Fruit fly (Drosophila melanogaster) whole organism, embryonic: ENCODE results near the gene CG18596.
A peak's percentile ranks its signal among the peaks of the same experiment; 100 is the strongest.

Experiments
- Awh ChIP-seq: fragments of 200-800 bp; sonication (Bioruptor generic); IDR thresholded peaks from 2 replicates; pipeline ENCODE4, ENCODE4 v1.3.6; 2022; ENCODE audit warnings: missing biosample characterization, missing genetic modification characterization
- CG10462 ChIP-seq: fragments of 200-800 bp; sonication (Bioruptor generic); optimal IDR thresholded peaks from 2 replicates; lab custom pipeline; 2016; ENCODE audit warnings: missing biosample characterization, missing genetic modification characterization
- CG10959 ChIP-seq: fragments of 200-800 bp; sonication (Bioruptor generic); IDR thresholded peaks from 2 replicates; pipeline ENCODE4 v1.3.6; 2022; ENCODE audit warnings: missing biosample characterization, missing genetic modification characterization
- CG12659 ChIP-seq: fragments of 200-800 bp; sonication (Bioruptor generic); optimal IDR thresholded peaks from 3 replicates; lab custom pipeline; 2017; ENCODE audit warnings: mild to moderate bottlenecking, missing biosample characterization, missing genetic modification reagents, missing genetic modification characterization
- CG12769 ChIP-seq: fragments of 200-800 bp; sonication (Bioruptor generic); optimal IDR thresholded peaks from 2 replicates; lab custom pipeline; 2019; ENCODE audit warnings: missing biosample characterization, mild to moderate bottlenecking, missing genetic modification characterization, moderate library complexity
- CG13894 ChIP-seq: fragments of 200-800 bp; sonication (Bioruptor generic); optimal IDR thresholded peaks from 3 replicates; lab custom pipeline; 2018; ENCODE audit warnings: missing biosample characterization, mild to moderate bottlenecking, missing genetic modification characterization, moderate library complexity
- CG15479 ChIP-seq: fragments of 200-800 bp; sonication (Bioruptor generic); optimal IDR thresholded peaks from 3 replicates; lab custom pipeline; 2019; ENCODE audit warnings: missing biosample characterization, mild to moderate bottlenecking, missing genetic modification characterization, moderate library complexity
- CG2678 ChIP-seq: fragments of 200-800 bp; sonication (Bioruptor generic); optimal IDR thresholded peaks from 3 replicates; lab custom pipeline; 2019; ENCODE audit warnings: missing biosample characterization, mild to moderate bottlenecking, missing genetic modification characterization, moderate library complexity
- CG32767 ChIP-seq: fragments of 200-800 bp; sonication (Bioruptor generic); IDR thresholded peaks from 2 replicates; pipeline ENCODE4 v1.3.6; 2022; ENCODE audit warnings: missing biosample characterization, missing genetic modification characterization
- CG3726 ChIP-seq: fragments of 200-800 bp; sonication (Bioruptor generic); IDR thresholded peaks from 3 replicates; pipeline ENCODE4, ENCODE4 v1.3.6; 2022; ENCODE audit warnings: missing biosample characterization, missing genetic modification characterization
- CG4424 ChIP-seq: fragments of 200-800 bp; sonication (Bioruptor generic); optimal IDR thresholded peaks from 3 replicates; lab custom pipeline; 2016; ENCODE audit warnings: missing biosample characterization, missing genetic modification characterization
- CG6654 ChIP-seq: fragments of 200-800 bp; sonication (Bioruptor generic); optimal IDR thresholded peaks from 2 replicates; lab custom pipeline; 2017; ENCODE audit warnings: missing biosample characterization, mild to moderate bottlenecking, missing genetic modification characterization
- CG6791 ChIP-seq: fragments of 200-800 bp; sonication (Bioruptor generic); IDR thresholded peaks from 3 replicates; pipeline ENCODE4 v1.3.6; 2022; ENCODE audit warnings: missing biosample characterization, missing genetic modification characterization; ENCODE audit not compliant: partially characterized antibody
- CoRest ChIP-seq: fragments of 200-800 bp; sonication (Bioruptor generic); optimal IDR thresholded peaks from 3 replicates; lab custom pipeline; 2018; ENCODE audit warnings: missing biosample characterization, mild to moderate bottlenecking, missing genetic modification characterization, moderate library complexity
- Doc2 ChIP-seq: fragments of 200-800 bp; sonication (Bioruptor generic); IDR thresholded peaks from 2 replicates; pipeline ENCODE4 v1.3.6; 2022; ENCODE audit warnings: missing biosample characterization, missing genetic modification characterization
- Elba2 ChIP-seq: fragments of 200-800 bp; sonication (Bioruptor generic); optimal IDR thresholded peaks from 3 replicates; lab custom pipeline; 2016; ENCODE audit warnings: missing biosample characterization, missing genetic modification characterization
- Ets65A ChIP-seq: fragments of 200-800 bp; sonication (Bioruptor generic); peaks from one replicate; lab custom pipeline; 2016; ENCODE audit warnings: missing biosample characterization, missing genetic modification characterization
- H2.0 ChIP-seq: fragments of 200-800 bp; sonication (Bioruptor generic); IDR thresholded peaks from 2 replicates; pipeline ENCODE4 v1.3.6; 2022; ENCODE audit warnings: missing biosample characterization, missing genetic modification characterization
- HmgD ChIP-seq: fragments of 200-800 bp; sonication (Bioruptor generic); optimal IDR thresholded peaks from 3 replicates; lab custom pipeline; 2016; ENCODE audit warnings: missing biosample characterization, missing genetic modification characterization
- Hmr ChIP-seq: fragments of 200-800 bp; sonication (Bioruptor generic); optimal IDR thresholded peaks from 3 replicates; lab custom pipeline; 2017; ENCODE audit warnings: mild to moderate bottlenecking, missing biosample characterization, missing genetic modification reagents, missing genetic modification characterization
- Nf-YA ChIP-seq: fragments of 200-800 bp; sonication (Bioruptor generic); IDR thresholded peaks from 2 replicates; pipeline ENCODE4 v1.3.6; 2022; ENCODE audit warnings: missing biosample characterization, missing genetic modification characterization
- Oaz ChIP-seq: fragments of 200-800 bp; sonication (Bioruptor generic); IDR thresholded peaks from 2 replicates; pipeline ENCODE4 v1.3.6; 2022; ENCODE audit warnings: missing biosample characterization, missing genetic modification characterization
- Pdp1 ChIP-seq, 2 experiments: fragments of 200-800 bp; sonication (Bioruptor generic); optimal IDR thresholded peaks; 3 replicates each; lab custom pipeline; 2016; ENCODE audit warnings: missing biosample characterization in 2 of 2, missing genetic modification characterization in 2 of 2, mild to moderate bottlenecking in 1 of 2, moderate library complexity in 1 of 2
- Rfx ChIP-seq: fragments of 200-800 bp; sonication (Bioruptor generic); IDR thresholded peaks from 2 replicates; pipeline ENCODE4 v1.3.6; 2022; ENCODE audit warnings: missing biosample characterization, missing genetic modification characterization
- Sox102F ChIP-seq: fragments of 200-800 bp; sonication (Bioruptor generic); optimal IDR thresholded peaks from 2 replicates; lab custom pipeline; 2018; ENCODE audit warnings: missing biosample characterization, mild to moderate bottlenecking, missing genetic modification characterization, moderate library complexity
- Vsx1 ChIP-seq: fragments of 200-800 bp; sonication (Bioruptor generic); optimal IDR thresholded peaks from 2 replicates; lab custom pipeline; 2017; ENCODE audit warnings: missing biosample characterization, mild to moderate bottlenecking, missing genetic modification characterization, missing genetic modification reagents
- abd-A ChIP-seq: fragments of 200-800 bp; sonication (Bioruptor generic); optimal IDR thresholded peaks from 3 replicates; lab custom pipeline; 2019; ENCODE audit warnings: missing biosample characterization, mild to moderate bottlenecking, missing genetic modification characterization, moderate library complexity
- cad ChIP-seq: fragments of >200 bp; optimal IDR thresholded peaks from 2 replicates; lab custom pipeline; 2017; ENCODE audit warnings: missing biosample characterization, missing genetic modification characterization
- caup ChIP-seq: fragments of 200-800 bp; sonication (Bioruptor generic); optimal IDR thresholded peaks from 3 replicates; lab custom pipeline; 2017; ENCODE audit warnings: missing biosample characterization, mild to moderate bottlenecking, missing genetic modification characterization, moderate library complexity; ENCODE audit not compliant: severe bottlenecking
- chinmo ChIP-seq: fragments of 200-800 bp; sonication (Bioruptor generic); IDR thresholded peaks from 4 replicates; pipeline ENCODE4 v1.3.6; 2022; ENCODE audit warnings: missing biosample characterization, missing genetic modification characterization; ENCODE audit not compliant: partially characterized antibody
- chn ChIP-seq: fragments of 200-800 bp; sonication (Bioruptor generic); optimal IDR thresholded peaks from 2 replicates; lab custom pipeline; 2016; ENCODE audit warnings: missing biosample characterization, missing genetic modification characterization
- crc ChIP-seq: fragments of 200-800 bp; sonication (Bioruptor generic); optimal IDR thresholded peaks from 2 replicates; lab custom pipeline; 2016; ENCODE audit warnings: missing biosample characterization, missing genetic modification characterization
- dmrt99B ChIP-seq: fragments of 200-800 bp; sonication (Bioruptor generic); optimal IDR thresholded peaks from 2 replicates; lab custom pipeline; 2018; ENCODE audit warnings: missing biosample characterization, mild to moderate bottlenecking, missing genetic modification characterization, moderate library complexity
- gem ChIP-seq: fragments of 200-800 bp; sonication (Bioruptor generic); optimal IDR thresholded peaks from 2 replicates; lab custom pipeline; 2019; ENCODE audit warnings: missing biosample characterization, mild to moderate bottlenecking, missing genetic modification characterization, moderate library complexity
- grau ChIP-seq: fragments of 200-800 bp; optimal IDR thresholded peaks from 3 replicates; lab custom pipeline; 2019; ENCODE audit warnings: missing biosample characterization, mild to moderate bottlenecking, missing genetic modification characterization, moderate library complexity
- lola ChIP-seq, 3 experiments: fragments of >200 bp in 2 of 3; fragments of 200-800 bp in 1 of 3; sonication (Bioruptor generic) in 1 of 3; optimal IDR thresholded peaks; 2 replicates each; lab custom pipeline; 2017 to 2019; ENCODE audit warnings: missing biosample characterization in 3 of 3, missing genetic modification characterization in 3 of 3, mild to moderate bottlenecking in 1 of 3, moderate library complexity in 1 of 3
- mam ChIP-seq: fragments of 200-800 bp; sonication (Bioruptor generic); optimal IDR thresholded peaks from 3 replicates; lab custom pipeline; 2016; ENCODE audit warnings: missing biosample characterization, missing genetic modification characterization
- oc ChIP-seq: fragments of 200-800 bp; sonication (Bioruptor generic); optimal IDR thresholded peaks from 2 replicates; lab custom pipeline; 2018; ENCODE audit warnings: missing biosample characterization, mild to moderate bottlenecking, missing genetic modification characterization, moderate library complexity
- prd ChIP-seq, 3 experiments: fragments of >200 bp in 2 of 3; fragments of 200-800 bp in 1 of 3; sonication (Bioruptor generic) in 1 of 3; optimal IDR thresholded peaks in 2 of 3; IDR thresholded peaks in 1 of 3; 2 replicates in 2 of 3; 3 replicates in 1 of 3; pipeline versions ENCODE4 v1.3.6 to Lab custom; 2017 to 2022; ENCODE audit warnings: missing biosample characterization in 1 of 3, missing genetic modification characterization in 1 of 3
- sd ChIP-seq: fragments of 200-800 bp; sonication (Bioruptor generic); optimal IDR thresholded peaks from 3 replicates; lab custom pipeline; 2018; ENCODE audit warnings: missing biosample characterization, mild to moderate bottlenecking, missing genetic modification characterization, moderate library complexity
- tap ChIP-seq: fragments of 200-800 bp; optimal IDR thresholded peaks from 3 replicates; lab custom pipeline; 2019; ENCODE audit warnings: missing biosample characterization, mild to moderate bottlenecking, missing genetic modification characterization, moderate library complexity
- tna ChIP-seq: fragments of 200-800 bp; sonication (Bioruptor generic); IDR thresholded peaks from 2 replicates; pipeline ENCODE4 v1.3.6; 2022; ENCODE audit warnings: missing biosample characterization, missing genetic modification characterization; ENCODE audit not compliant: partially characterized antibody
- unpg ChIP-seq: fragments of 200-800 bp; sonication (Bioruptor generic); optimal IDR thresholded peaks from 3 replicates; lab custom pipeline; 2018; ENCODE audit warnings: missing biosample characterization, mild to moderate bottlenecking, missing genetic modification characterization, moderate library complexity
- vvl ChIP-seq: fragments of 200-800 bp; sonication (Bioruptor generic); IDR thresholded peaks from 2 replicates; pipeline ENCODE4 v1.3.6; 2022; ENCODE audit warnings: missing biosample characterization, missing genetic modification characterization

The CG18596 gene

DNA sequence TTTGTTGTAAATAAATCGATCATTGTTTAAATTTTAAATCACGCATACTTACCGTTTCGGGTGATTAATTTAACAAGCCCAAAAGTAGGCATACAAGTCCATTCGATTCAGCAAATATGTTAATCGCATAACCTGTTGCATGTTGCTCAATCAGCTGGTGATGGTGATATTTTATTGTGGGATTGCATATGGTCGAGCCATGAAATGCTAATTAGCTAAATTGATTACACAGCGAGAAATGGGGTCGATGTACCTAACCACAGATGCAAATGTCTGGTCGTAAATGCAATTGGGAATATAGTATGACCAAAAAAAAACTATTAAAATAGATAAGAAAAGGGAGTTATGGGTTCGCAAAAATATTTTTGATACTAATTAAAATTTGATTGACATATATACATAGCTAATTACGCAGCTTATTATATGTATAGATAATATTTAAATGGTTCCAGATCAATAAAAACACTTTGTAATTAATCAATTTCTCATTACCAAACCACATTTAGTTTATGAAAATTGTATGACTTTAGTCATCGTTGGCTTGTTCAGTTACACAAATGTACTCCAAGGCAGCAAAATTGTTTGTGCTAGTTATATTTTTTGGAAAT is 45.1 kb upstream of the CG18596 start, which contains the start of gene CG33721:
Gene CG33721, plus strand, starts transcription at position 558 of the 608 bp plus-strand sequence.
- TF ChIP-seq sd (tag; lab: Kevin White, UChicago): peak; percentile 20
- TF ChIP-seq CG3726 (GFP tag; lab: Robert Waterston, UW): no peak
- TF ChIP-seq oc (tag; lab: Kevin White, UChicago): peak; percentile 18
- TF ChIP-seq Doc2 (GFP tag; lab: Robert Waterston, UW): no peak
- TF ChIP-seq Nf-YA: no peak
- TF ChIP-seq Vsx1 (GFP tag; lab: Kevin White, UChicago): peak; percentile 66
- no peak for TF ChIP-seq lola (GFP tag; optimal IDR thresholded peaks at IDR 0.05; lab: Kevin White, UChicago)
- TF ChIP-seq abd-A (tag; lab: Kevin White, UChicago): peak; percentile 72
- peak; percentile 72; the same call in 1 of the 2 replicates for TF ChIP-seq Awh (GFP tag; lab: Robert Waterston, UW)
- TF ChIP-seq vvl: peak; percentile 83
- TF ChIP-seq Ets65A (GFP tag; lab: Kevin White, UChicago): peak; percentile 78
- no peak for TF ChIP-seq CG6791 (GFP tag; lab: Robert Waterston, UW)
- no peak for TF ChIP-seq crc
- TF ChIP-seq, all 482 proteins: peak for 7

DNA sequence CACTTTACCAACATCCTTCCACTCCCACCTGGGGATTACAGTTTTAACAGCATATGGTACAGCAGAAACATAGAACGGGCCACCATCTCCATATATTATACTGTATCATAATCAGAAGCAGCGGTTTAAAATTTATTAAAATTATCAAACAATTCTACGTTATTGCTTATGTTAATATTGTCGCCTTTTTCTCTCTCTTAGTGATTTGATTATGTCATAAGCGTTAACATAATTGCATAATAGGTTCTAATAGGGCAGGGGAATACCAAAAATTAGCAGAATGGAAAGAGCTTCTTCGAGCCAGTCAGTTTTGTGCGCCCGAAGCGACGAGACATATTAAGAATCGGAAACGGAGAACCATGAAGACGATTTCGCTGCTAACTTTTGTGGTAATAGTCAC is 44.0 kb upstream of the CG18596 start, which contains the start of gene CG13862:
Gene CG13862, plus strand, starts transcription at position 301 of the 400 bp plus-strand sequence.
- TF ChIP-seq tap (tag; lab: Kevin White, UChicago) (no peak), tna (GFP tag; lab: Robert Waterston, UW) (no peak), CG4424 (GFP tag; lab: Kevin White, UChicago) (no peak), CG12659 (GFP tag; lab: Kevin White, UChicago) (no peak), CG10959 (GFP tag; lab: Robert Waterston, UW) (no peak), CG12769 (tag; lab: Kevin White, UChicago) (peak; percentile 13), chinmo (0 out of 4 replicates have a peak, but pooled peaks have one; percentile 44), Pdp1 (GFP tag; optimal IDR thresholded peaks at IDR 0.05; lab: Kevin White, UChicago) (peak in 1 of 2 experiments; percentile 55), HmgD (GFP tag; lab: Kevin White, UChicago) (no peak), CG6654 (GFP tag; lab: Kevin White, UChicago) (peak; percentile 16), CG13894 (tag; lab: Kevin White, UChicago) (peak; percentile 70)

DNA sequence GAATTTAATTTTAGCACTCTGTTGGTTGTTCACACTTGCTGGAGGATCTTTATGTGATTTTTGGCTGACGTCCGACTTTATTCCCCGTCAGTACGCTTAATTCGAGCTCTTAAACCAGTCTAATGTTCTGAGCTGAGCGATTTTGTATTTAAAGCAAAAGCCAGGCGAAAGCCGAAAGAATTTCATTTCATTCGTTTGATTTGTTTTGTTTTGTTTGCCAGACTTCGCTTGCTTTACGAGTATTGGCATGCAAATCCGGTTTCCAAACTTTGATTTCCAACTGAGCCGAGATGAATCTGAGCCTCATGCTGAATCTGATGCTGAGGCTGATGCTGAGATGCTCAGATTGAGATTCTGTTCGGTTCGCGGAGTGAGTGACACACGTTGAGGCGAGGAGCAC is 41.7 kb upstream of the CG18596 start, which contains the start of gene CG5391:
Gene CG5391, minus strand, starts transcription at position 101 of the 400 bp plus-strand sequence.
- TF ChIP-seq CG10462 (no peak), grau (tag; lab: Kevin White, UChicago) (no peak), H2.0 (no peak), unpg (GFP tag; lab: Kevin White, UChicago) (no peak), cad (no peak), CG15479 (no peak), CG32767 (GFP tag; lab: Robert Waterston, UW) (no peak), caup (GFP tag; lab: Kevin White, UChicago) (no peak)

DNA sequence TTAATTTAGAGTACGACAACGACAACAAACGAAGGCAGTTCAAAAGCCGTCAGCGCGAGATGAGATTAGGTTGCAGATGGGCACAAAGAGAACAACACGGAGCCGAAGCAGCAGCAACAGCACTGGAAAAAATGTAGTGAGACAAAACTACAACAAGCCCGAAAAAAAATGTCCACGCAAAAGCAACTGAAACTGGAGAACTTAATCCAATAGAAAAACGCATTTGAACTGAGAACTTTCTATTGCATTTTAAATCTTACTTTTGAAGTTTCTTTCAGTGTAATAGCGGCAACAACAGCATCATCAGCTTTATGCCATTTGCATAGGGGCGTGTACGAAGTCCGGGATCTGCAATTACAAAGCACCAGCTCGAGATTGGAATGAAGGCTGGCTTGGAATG is 36.2 kb upstream of the CG18596 start:
- 0 out of 2 replicates have a peak, but pooled peaks have one; percentile 15 for TF ChIP-seq Rfx (GFP tag; lab: Robert Waterston, UW)
- TF ChIP-seq chn (GFP tag; lab: Kevin White, UChicago): no peak
- peak; percentile 24 for TF ChIP-seq Hmr
- no peak for TF ChIP-seq Vsx1 (GFP tag; lab: Kevin White, UChicago)
- peak; percentile 6 for TF ChIP-seq mam (GFP tag; lab: Kevin White, UChicago)
- peak; percentile 41 for TF ChIP-seq gem
- no peak for TF ChIP-seq Elba2 (GFP tag; lab: Kevin White, UChicago)
- TF ChIP-seq CG2678 (tag; lab: Kevin White, UChicago): peak; percentile 29
- TF ChIP-seq dmrt99B: peak; percentile 50
- TF ChIP-seq Oaz (GFP tag; lab: Robert Waterston, UW): 0 out of 2 replicates have a peak, but pooled peaks have one; percentile 10
- 0 out of 2 replicates have a peak, but pooled peaks have one; percentile 35 for TF ChIP-seq vvl
- peak; percentile 12 for TF ChIP-seq Sox102F (GFP tag; lab: Kevin White, UChicago)
- no peak for TF ChIP-seq CoRest
- no peak for TF ChIP-seq prd (optimal IDR thresholded peaks at IDR 0.05; lab: Kevin White, UChicago)
- TF ChIP-seq prd (GFP tag; IDR thresholded peaks at IDR 0.05; lab: Robert Waterston, UW): peak; percentile 30; the same call in 1 of the 3 replicates
